Worm (Caenorhabditis elegans) whole organism, L3 larva: ENCODE data around the gene Y49A3A.3.

Experiments
- jun-1 ChIP-seq: fragments of 150-350 bp; optimal IDR thresholded peaks from 2 replicates; lab custom pipeline; 2014; ENCODE audit warnings: missing biosample characterization, missing genetic modification reagents, missing genetic modification characterization
- mdl-1 ChIP-seq: fragments of 150-350 bp; optimal IDR thresholded peaks from 2 replicates; lab custom pipeline; 2014; ENCODE audit warnings: missing biosample characterization, missing genetic modification characterization
- nhr-11 ChIP-seq: fragments of 150-350 bp; optimal IDR thresholded peaks from 2 replicates; lab custom pipeline; 2014; ENCODE audit warnings: missing biosample characterization, missing genetic modification characterization
- nhr-77 ChIP-seq: fragments of 150-350 bp; optimal IDR thresholded peaks from 2 replicates; lab custom pipeline; 2014; ENCODE audit warnings: missing biosample characterization, missing genetic modification characterization
- tbx-2 ChIP-seq: sonication (generic microtip); optimal IDR thresholded peaks from 2 replicates; lab custom pipeline; 2016; ENCODE audit warnings: mild to moderate bottlenecking, missing genetic modification characterization, missing compliant biosample characterization

DNA sequence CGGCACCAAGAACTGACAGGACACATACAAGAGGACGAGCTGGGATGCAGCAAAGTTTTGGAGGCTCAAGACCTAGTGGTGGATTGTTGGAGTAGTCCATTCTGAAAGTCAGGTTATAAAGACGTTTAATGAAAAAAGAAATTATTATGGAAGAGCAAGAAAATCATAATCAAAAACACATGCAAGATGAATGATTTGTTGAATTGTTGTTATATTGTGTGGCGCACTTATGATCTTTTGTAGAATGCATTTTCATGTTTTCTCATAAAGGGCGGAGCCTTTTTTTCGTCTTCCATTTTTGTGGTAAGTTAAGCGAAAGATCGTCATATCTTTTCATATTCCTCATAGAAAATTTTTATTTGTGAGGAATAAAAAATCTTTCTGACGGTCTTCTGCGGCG, 37.7 kb upstream of the Y49A3A.3 start, which contains the start of gene F47B8.2:
- no peak for TF ChIP-seq nhr-77 (tag; lab: Kevin White, UChicago)
- TF ChIP-seq nhr-11 (tag; lab: Kevin White, UChicago), result no peak
- TF ChIP-seq jun-1 (tag; lab: Kevin White, UChicago), result no peak
- TF ChIP-seq mdl-1 (tag; lab: Kevin White, UChicago), result no peak
- no peak for TF ChIP-seq tbx-2 (tag; lab: Kevin White, UChicago)
